Worm (Caenorhabditis elegans) whole organism, L2 larva: ENCODE results near the gene EEED8.12.

ENCODE experiments used
- R02D3.7 ChIP-seq: fragments of 150-350 bp; optimal IDR thresholded peaks from 2 replicates; lab custom pipeline; 2014; ENCODE audit warnings: missing biosample characterization, missing genetic modification characterization
- ama-1 ChIP-seq: fragments of 150-350 bp; optimal IDR thresholded peaks from 2 replicates; lab custom pipeline; 2018; ENCODE audit warnings: inconsistent platforms
- blmp-1 ChIP-seq: sonication (generic microtip); optimal IDR thresholded peaks from 2 replicates; lab custom pipeline; 2017; ENCODE audit warnings: missing genetic modification characterization, mild to moderate bottlenecking, missing compliant biosample characterization, antibody characterized with exemption, moderate library complexity; ENCODE audit not compliant: insufficient read depth
- elt-1 ChIP-seq: fragments of 150-350 bp; optimal IDR thresholded peaks from 2 replicates; lab custom pipeline; 2014; ENCODE audit warnings: missing biosample characterization, missing genetic modification characterization
- elt-3 ChIP-seq: sonication (generic microtip); optimal IDR thresholded peaks from 2 replicates; lab custom pipeline; 2017; ENCODE audit warnings: missing biosample characterization, missing genetic modification characterization
- lin-13 ChIP-seq: fragments of 150-350 bp; optimal IDR thresholded peaks from 2 replicates; lab custom pipeline; 2014; ENCODE audit warnings: missing biosample characterization, missing genetic modification reagents, missing genetic modification characterization
- mdl-1 ChIP-seq, 2 experiments: fragments of 150-350 bp in 1 of 2; sonication (generic microtip) in 1 of 2; optimal IDR thresholded peaks; 2 replicates each; lab custom pipeline; 2017; ENCODE audit warnings: missing biosample characterization in 2 of 2, missing genetic modification characterization in 2 of 2
- nhr-11 ChIP-seq: fragments of 150-350 bp; optimal IDR thresholded peaks from 2 replicates; lab custom pipeline; 2014; ENCODE audit warnings: missing biosample characterization, missing genetic modification characterization
- nhr-25 ChIP-seq: fragments of 150-350 bp; sonication (generic microtip); optimal IDR thresholded peaks from 3 replicates; lab custom pipeline; 2014; ENCODE audit warnings: missing biosample characterization, missing genetic modification characterization
- snpc-4 ChIP-seq: fragments of 150-350 bp; optimal IDR thresholded peaks from 2 replicates; lab custom pipeline; 2014; ENCODE audit warnings: missing biosample characterization, missing genetic modification characterization
- unc-39 ChIP-seq: fragments of 150-350 bp; optimal IDR thresholded peaks from 2 replicates; lab custom pipeline; 2014; ENCODE audit warnings: missing biosample characterization, missing genetic modification characterization
- ztf-11 ChIP-seq: sonication (generic microtip); optimal IDR thresholded peaks from 2 replicates; lab custom pipeline; 2017; ENCODE audit warnings: missing biosample characterization, missing genetic modification characterization

DNA sequence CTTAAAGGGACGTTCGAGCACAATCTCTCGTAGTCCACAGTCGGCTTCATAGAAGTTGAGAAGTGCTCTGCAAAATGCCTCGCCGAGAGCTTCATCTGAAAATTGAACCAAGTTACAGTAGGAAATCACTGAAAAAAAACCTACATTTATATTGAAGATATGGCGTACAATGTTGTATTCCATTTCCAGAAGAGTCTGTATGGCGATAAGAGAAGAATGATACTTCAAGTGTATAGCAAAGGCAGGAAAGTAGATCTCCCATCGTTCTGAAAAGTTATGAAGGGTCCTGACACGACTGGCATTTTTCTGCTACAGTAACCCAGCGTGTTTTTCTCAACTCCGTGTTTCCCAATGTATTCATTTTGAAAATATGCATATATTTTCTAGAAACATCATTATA lies 24.5 kb downstream of the EEED8.12 start:
- TF ChIP-seq R02D3.7 (tag; lab: Kevin White, UChicago) = no peak
- TF ChIP-seq ama-1 = no peak
- TF ChIP-seq elt-3 (tag; lab: Kevin White, UChicago) = no peak
- no peak for TF ChIP-seq mdl-1 (tag; optimal IDR thresholded peaks at IDR 0.05; lab: Kevin White, UChicago)
- TF ChIP-seq unc-39 = no peak
- TF ChIP-seq lin-13 (GFP tag; lab: Kevin White, UChicago) = no peak
- no peak for TF ChIP-seq nhr-11
- TF ChIP-seq snpc-4 (tag; lab: Kevin White, UChicago) = no peak
- no peak for TF ChIP-seq blmp-1 (tag; lab: Kevin White, UChicago)
- no peak for TF ChIP-seq nhr-25
- TF ChIP-seq ztf-11 (tag; lab: Kevin White, UChicago) = no peak
- TF ChIP-seq elt-1 (tag; lab: Kevin White, UChicago) = no peak
